Worm (Caenorhabditis elegans) whole organism, L4 larva: ENCODE results near the gene pacs-1.

Source experiments
- D1046.2 ChIP-seq: fragments of 200-800 bp; sonication (Bioruptor generic); IDR thresholded peaks from 2 replicates; pipeline ENCODE4 v1.3.6; 2022; ENCODE audit warnings: missing genetic modification characterization, missing compliant biosample characterization
- F10B5.3 ChIP-seq: sonication (generic microtip); optimal IDR thresholded peaks from 2 replicates; lab custom pipeline; 2016; ENCODE audit warnings: mild to moderate bottlenecking, missing genetic modification characterization, missing compliant biosample characterization
- R02D3.7 ChIP-seq: fragments of 150-350 bp; sonication (generic microtip); optimal IDR thresholded peaks from 3 replicates; lab custom pipeline; 2014; ENCODE audit warnings: missing biosample characterization, missing genetic modification characterization
- T20F7.1 ChIP-seq: fragments of 200-800 bp; sonication (Bioruptor generic); optimal IDR thresholded peaks from 2 replicates; lab custom pipeline; 2018; ENCODE audit warnings: mild to moderate bottlenecking, missing genetic modification characterization, missing compliant biosample characterization
- T26A8.4 ChIP-seq: fragments of 200-800 bp; sonication (Bioruptor generic); IDR thresholded peaks from 2 replicates; pipeline ENCODE4 v1.3.6; 2022; ENCODE audit warnings: missing genetic modification characterization, missing compliant biosample characterization
- ZK546.5 ChIP-seq, 2 experiments: sonication (generic microtip); optimal IDR thresholded peaks; 2 replicates each; lab custom pipeline; 2017; ENCODE audit warnings: missing biosample characterization in 2 of 2, missing genetic modification characterization in 2 of 2
- aha-1 ChIP-seq: fragments of 150-350 bp; peaks from one replicate; lab custom pipeline; 2014; ENCODE audit warnings: missing biosample characterization, missing genetic modification characterization
- ctbp-1 ChIP-seq: fragments of 200-800 bp; sonication (Bioruptor generic); IDR thresholded peaks from 2 replicates; pipeline ENCODE4 v1.3.6; 2022; ENCODE audit warnings: missing genetic modification reagents, missing genetic modification characterization, missing compliant biosample characterization
- daf-16 ChIP-seq, 3 experiments: sonication (generic microtip); optimal IDR thresholded peaks; 2 replicates each; lab custom pipeline; 2016 to 2017; ENCODE audit warnings: missing genetic modification characterization in 3 of 3, missing genetic modification reagents in 3 of 3, mild to moderate bottlenecking in 2 of 3, missing compliant biosample characterization in 2 of 3, missing biosample characterization in 1 of 3, moderate library complexity in 1 of 3
- daf-8 ChIP-seq: fragments of 200-800 bp; sonication (Bioruptor generic); IDR thresholded peaks from 2 replicates; pipeline ENCODE4 v1.3.6; 2022; ENCODE audit warnings: missing genetic modification characterization, missing compliant biosample characterization
- dmd-6 ChIP-seq: fragments of 200-800 bp; sonication (Bioruptor generic); IDR thresholded peaks from 2 replicates; pipeline ENCODE4 v1.3.6; 2022; ENCODE audit warnings: missing genetic modification reagents, missing genetic modification characterization, missing compliant biosample characterization
- dmd-9 ChIP-seq: fragments of 200-800 bp; sonication (Bioruptor generic); IDR thresholded peaks from 2 replicates; pipeline ENCODE4 v1.3.6; 2022; ENCODE audit warnings: missing genetic modification reagents, missing genetic modification characterization, missing compliant biosample characterization
- dpl-1 ChIP-seq: fragments of 150-350 bp; optimal IDR thresholded peaks from 2 replicates; lab custom pipeline; 2014; ENCODE audit warnings: missing biosample characterization, missing genetic modification reagents, missing genetic modification characterization
- dve-1 ChIP-seq: sonication (generic microtip); optimal IDR thresholded peaks from 2 replicates; lab custom pipeline; 2017; ENCODE audit warnings: antibody characterized with exemption, mild to moderate bottlenecking, missing genetic modification characterization, missing compliant biosample characterization; ENCODE audit not compliant: insufficient read depth
- gei-8 ChIP-seq: fragments of 200-800 bp; sonication (Bioruptor generic); optimal IDR thresholded peaks from 2 replicates; lab custom pipeline; 2018; ENCODE audit warnings: mild to moderate bottlenecking, missing genetic modification characterization, missing compliant biosample characterization
- hif-1 ChIP-seq, 2 experiments: sonication (generic microtip); optimal IDR thresholded peaks; 2 replicates each; lab custom pipeline; 2016 to 2017; ENCODE audit warnings: missing compliant biosample characterization in 2 of 2, missing genetic modification characterization in 2 of 2, missing genetic modification reagents in 2 of 2, missing genotype in 2 of 2, mild to moderate bottlenecking in 1 of 2
- hlh-11 ChIP-seq: fragments of 200-800 bp; sonication (Bioruptor generic); optimal IDR thresholded peaks from 2 replicates; lab custom pipeline; 2018; ENCODE audit warnings: mild to moderate bottlenecking, missing genetic modification characterization, missing compliant biosample characterization
- hlh-30 ChIP-seq: sonication (generic microtip); optimal IDR thresholded peaks from 2 replicates; lab custom pipeline; 2017; ENCODE audit warnings: antibody characterized with exemption, mild to moderate bottlenecking, missing genetic modification characterization, missing compliant biosample characterization; ENCODE audit not compliant: insufficient read depth
- hmg-1.1 ChIP-seq: fragments of 200-800 bp; sonication (Bioruptor generic); IDR thresholded peaks from 2 replicates; pipeline ENCODE4 v1.3.6; 2022; ENCODE audit warnings: missing genetic modification reagents, missing genetic modification characterization, missing compliant biosample characterization
- lin-15B ChIP-seq: fragments of 150-350 bp; sonication (generic microtip); optimal IDR thresholded peaks from 3 replicates; lab custom pipeline; 2014; ENCODE audit warnings: missing biosample characterization, missing genetic modification characterization
- lin-29 ChIP-seq: fragments of 200-800 bp; sonication (Bioruptor generic); IDR thresholded peaks from 2 replicates; pipeline ENCODE4 v1.3.6; 2022; ENCODE audit warnings: missing genetic modification reagents, missing genetic modification characterization, missing compliant biosample characterization
- lin-38 ChIP-seq: fragments of 200-800 bp; sonication (Bioruptor generic); IDR thresholded peaks from 2 replicates; pipeline ENCODE4 v1.3.6; 2022; ENCODE audit warnings: missing genetic modification reagents, missing genetic modification characterization, missing compliant biosample characterization
- lin-39 ChIP-seq: fragments of 150-350 bp; optimal IDR thresholded peaks from 2 replicates; lab custom pipeline; 2014; ENCODE audit warnings: missing biosample characterization, missing genetic modification reagents, missing genetic modification characterization
- lsy-2 ChIP-seq, 2 experiments: fragments of 150-350 bp in 1 of 2; sonication (generic microtip) in 1 of 2; optimal IDR thresholded peaks; 2 replicates each; lab custom pipeline; 2014 to 2017; ENCODE audit warnings: missing biosample characterization in 2 of 2, missing genetic modification characterization in 2 of 2
- madf-5 ChIP-seq, 2 experiments: fragments of 200-800 bp; sonication (Bioruptor generic); IDR thresholded peaks; 2 replicates each; pipeline ENCODE4 v1.3.6; 2022; ENCODE audit warnings: missing compliant biosample characterization in 2 of 2, missing genetic modification characterization in 2 of 2
- mdl-1 ChIP-seq, 2 experiments: fragments of 150-350 bp in 1 of 2; sonication (generic microtip) in 1 of 2; optimal IDR thresholded peaks; 2 replicates each; lab custom pipeline; 2014 to 2017; ENCODE audit warnings: missing biosample characterization in 2 of 2, missing genetic modification characterization in 2 of 2
- mep-1 ChIP-seq: fragments of 150-350 bp; sonication (generic microtip); optimal IDR thresholded peaks from 3 replicates; lab custom pipeline; 2014; ENCODE audit warnings: missing biosample characterization, missing genetic modification characterization
- mes-2 ChIP-seq: sonication (generic microtip); optimal IDR thresholded peaks from 2 replicates; lab custom pipeline; 2016; ENCODE audit warnings: missing genotype, mild to moderate bottlenecking, missing genetic modification characterization, missing compliant biosample characterization; ENCODE audit not compliant: poor library complexity, severe bottlenecking
- nhr-102 ChIP-seq: sonication (generic microtip); optimal IDR thresholded peaks from 2 replicates; lab custom pipeline; 2016; ENCODE audit warnings: mild to moderate bottlenecking, missing genetic modification characterization, moderate library complexity, missing compliant biosample characterization
- nhr-111 ChIP-seq: fragments of 200-800 bp; sonication (Bioruptor generic); optimal IDR thresholded peaks from 2 replicates; lab custom pipeline; 2018; ENCODE audit warnings: mild to moderate bottlenecking, missing genetic modification characterization, missing compliant biosample characterization
- nhr-28 ChIP-seq: fragments of 150-350 bp; optimal IDR thresholded peaks from 2 replicates; lab custom pipeline; 2014; ENCODE audit warnings: missing biosample characterization, missing genetic modification characterization
- nhr-42 ChIP-seq: fragments of 200-800 bp; sonication (Bioruptor generic); IDR thresholded peaks from 2 replicates; pipeline ENCODE4 v1.3.6; 2022; ENCODE audit warnings: missing genetic modification characterization, missing compliant biosample characterization
- nhr-48 ChIP-seq: sonication (generic microtip); optimal IDR thresholded peaks from 2 replicates; lab custom pipeline; 2016; ENCODE audit warnings: mild to moderate bottlenecking, missing genetic modification characterization, missing compliant biosample characterization
- nhr-77 ChIP-seq: fragments of 150-350 bp; optimal IDR thresholded peaks from 2 replicates; lab custom pipeline; 2014; ENCODE audit warnings: missing biosample characterization, missing genetic modification characterization
- php-3 ChIP-seq: fragments of 200-800 bp; sonication (Bioruptor generic); IDR thresholded peaks from 2 replicates; pipeline ENCODE4 v1.3.6; 2022; ENCODE audit warnings: missing genetic modification reagents, missing genetic modification characterization, missing compliant biosample characterization
- pqm-1 ChIP-seq: sonication (generic microtip); optimal IDR thresholded peaks from 2 replicates; lab custom pipeline; 2017; ENCODE audit warnings: missing biosample characterization, missing genetic modification characterization
- tag-97 ChIP-seq: fragments of 200-800 bp; sonication (Bioruptor generic); IDR thresholded peaks from 2 replicates; pipeline ENCODE4 v1.3.6; 2022; ENCODE audit warnings: missing genetic modification characterization, missing compliant biosample characterization
- unc-39 ChIP-seq: sonication (generic microtip); optimal IDR thresholded peaks from 2 replicates; lab custom pipeline; 2017; ENCODE audit warnings: missing biosample characterization, missing genetic modification characterization
- unc-62 ChIP-seq, 3 experiments: fragments of 150-350 bp in 1 of 3; sonication (generic microtip); optimal IDR thresholded peaks in 2 of 3; peaks in 1 of 3; 1 replicate in 1 of 3; 2 replicates in 2 of 3; lab custom pipeline; 2014 to 2017; ENCODE audit warnings: missing biosample characterization in 3 of 3, missing genetic modification characterization in 3 of 3, missing genetic modification reagents in 3 of 3, missing genotype in 1 of 3
- zip-2 ChIP-seq: fragments of 150-350 bp; optimal IDR thresholded peaks from 2 replicates; lab custom pipeline; 2014; ENCODE audit warnings: missing biosample characterization, missing genetic modification characterization
- ztf-7 ChIP-seq: fragments of 150-350 bp; optimal IDR thresholded peaks from 2 replicates; lab custom pipeline; 2014; ENCODE audit warnings: missing biosample characterization, missing genetic modification characterization

The pacs-1 gene

DNA sequence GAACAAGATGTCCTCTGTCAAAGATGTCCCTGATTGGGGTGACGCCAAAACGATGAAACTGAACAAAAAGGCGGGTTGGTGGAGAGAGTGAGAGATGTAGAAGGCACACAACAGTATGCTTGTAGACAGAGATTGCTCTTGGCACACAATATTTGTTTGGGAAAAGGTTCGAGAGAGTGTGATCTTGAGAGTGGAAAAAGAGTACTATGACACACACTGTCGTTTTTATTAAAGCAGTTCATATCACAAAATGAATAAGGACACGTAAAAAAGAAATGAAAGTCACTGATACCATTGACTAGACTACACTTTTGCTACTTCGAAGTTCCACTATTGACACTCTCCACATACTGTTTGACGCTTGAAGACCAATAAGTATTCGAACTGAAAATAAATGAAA is 38.4 kb upstream of the pacs-1 start (continued):
- TF ChIP-seq nhr-28 (tag; lab: Kevin White, UChicago), result peak; percentile 80
- peak; percentile 82 for TF ChIP-seq hlh-11 (tag; lab: Kevin White, UChicago)
- no peak for TF ChIP-seq ctbp-1
- TF ChIP-seq T20F7.1, result no peak
- TF ChIP-seq nhr-48, result peak; percentile 72
- TF ChIP-seq mep-1 (tag; lab: Kevin White, UChicago), result peak; percentile 6
- no peak for TF ChIP-seq daf-8 (GFP tag; lab: Robert Waterston, UW)

DNA sequence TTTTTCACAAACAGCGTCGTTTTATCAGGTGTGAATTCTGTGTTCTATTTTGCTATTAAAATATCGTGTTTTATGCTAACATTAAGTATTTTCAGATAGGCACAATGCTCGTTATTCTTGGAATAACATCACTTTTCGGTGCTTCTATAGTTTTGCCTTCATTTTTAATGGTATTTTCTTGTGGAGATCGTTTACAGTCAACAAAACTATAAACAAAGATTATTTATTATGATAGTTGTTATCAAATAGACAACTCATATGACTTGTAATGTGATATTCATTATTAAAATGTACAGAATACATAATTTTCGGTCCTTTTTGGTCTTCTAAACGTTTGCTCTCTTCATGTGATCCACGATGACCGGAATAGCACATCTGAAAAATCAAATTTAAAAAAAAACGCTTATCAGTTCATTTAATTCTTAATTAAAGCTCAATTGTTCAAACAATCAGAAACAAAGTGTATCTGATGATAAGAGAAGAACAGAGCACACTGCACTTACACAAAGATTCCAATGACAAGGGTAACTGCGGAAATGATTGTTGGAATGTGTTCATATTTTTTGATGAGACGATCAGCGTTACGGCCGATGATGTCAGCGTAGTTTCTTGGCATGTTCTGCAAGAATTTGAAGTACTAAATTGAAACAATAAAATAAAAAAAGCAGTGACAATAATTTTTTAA is 37.1 kb upstream of the pacs-1 start, which contains the start of gene F07C3.9:
F07C3.9 (minus strand) TSS at position 635 of the 685 bp plus-strand sequence.
- TF ChIP-seq lsy-2 (tag; optimal IDR thresholded peaks at IDR 0.05; lab: Kevin White, UChicago), result peak in 1 of 2 experiments; percentile 26
- peak; percentile 82 for TF ChIP-seq pqm-1 (tag; lab: Kevin White, UChicago)
- TF ChIP-seq hif-1 (tag; optimal IDR thresholded peaks at IDR 0.05; lab: Kevin White, UChicago), result peak in 1 of 2 experiments; percentile 16
- no peak for TF ChIP-seq D1046.2
- no peak for TF ChIP-seq T26A8.4 (GFP tag; lab: Robert Waterston, UW)
- TF ChIP-seq daf-16 (GFP tag; optimal IDR thresholded peaks at IDR 0.05; lab: Kevin White, UChicago), result no peak
- TF ChIP-seq daf-16 (tag; optimal IDR thresholded peaks at IDR 0.05; lab: Kevin White, UChicago), result peak; percentile 91
- no peak for TF ChIP-seq zip-2 (tag; lab: Kevin White, UChicago)
- peak; percentile 52 for TF ChIP-seq nhr-28 (tag; lab: Kevin White, UChicago)
- peak; percentile 6 for TF ChIP-seq ztf-7 (tag; lab: Kevin White, UChicago)
- TF ChIP-seq unc-62 (GFP tag; optimal IDR thresholded peaks at IDR 0.05 in 1 of 2; lab: Kevin White, UChicago), result no peak
- TF ChIP-seq unc-62 (tag; optimal IDR thresholded peaks at IDR 0.05; lab: Kevin White, UChicago), result no peak
- TF ChIP-seq lin-38, result no peak
- TF ChIP-seq nhr-48, result peak; percentile 41
- no peak for TF ChIP-seq nhr-42
- no peak for TF ChIP-seq nhr-102
- TF ChIP-seq dve-1 (tag; lab: Kevin White, UChicago), result peak; percentile 57
- no peak; the same call in none of the 2 replicates for TF ChIP-seq dmd-6 (GFP tag; lab: Robert Waterston, UW)
- TF ChIP-seq php-3 (GFP tag; lab: Robert Waterston, UW), result peak; percentile 81
- TF ChIP-seq hlh-11 (tag; lab: Kevin White, UChicago), result peak; percentile 48

ce11 chrV:9249932-9250331 is 32.9 kb upstream of the pacs-1 start, which contains the start of gene ptd-2:
Gene ptd-2, plus strand, starts transcription at chrV:9250232.
- no peak for TF ChIP-seq R02D3.7
- no peak for TF ChIP-seq mep-1 (tag; lab: Kevin White, UChicago)

DNA sequence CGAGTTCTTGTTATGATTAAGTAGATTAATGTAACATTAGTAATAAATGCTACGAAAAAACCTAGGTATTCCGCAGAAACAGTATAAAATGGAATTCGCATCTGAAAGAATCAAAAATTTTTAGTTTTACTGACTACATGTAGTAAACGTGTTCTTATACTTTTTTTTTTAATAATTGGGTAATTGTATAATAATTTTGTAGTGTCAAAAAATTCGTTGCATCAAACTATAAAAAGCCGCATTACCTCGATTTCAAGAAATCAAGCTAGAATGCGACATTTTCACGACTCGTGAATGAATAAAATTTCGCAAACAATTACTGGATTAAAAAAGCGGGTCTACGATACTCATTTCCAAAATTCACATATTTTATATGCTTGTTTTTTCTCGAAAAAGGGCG is 32.1 kb upstream of the pacs-1 start, which contains the start of gene str-94:
str-94 (minus strand) TSS at position 101 of the 400 bp plus-strand sequence.
- TF ChIP-seq aha-1 (tag; lab: Kevin White, UChicago), result peak; percentile 39
- no peak for TF ChIP-seq gei-8 (GFP tag; lab: Kevin White, UChicago)
- TF ChIP-seq nhr-102, result no peak

ce11 chrV:9247416-9247815 is 30.4 kb upstream of the pacs-1 start:
- TF ChIP-seq mdl-1 (tag; optimal IDR thresholded peaks at IDR 0.05; lab: Kevin White, UChicago) (peak in 1 of 2 experiments; percentile 25), F10B5.3 (tag; lab: Kevin White, UChicago) (no peak), dmd-9 (no peak), daf-8 (GFP tag; lab: Robert Waterston, UW) (no peak), madf-5 (GFP tag; IDR thresholded peaks at IDR 0.05; lab: Robert Waterston, UW) (no peak), lin-39 (no peak), mep-1 (tag; lab: Kevin White, UChicago) (no peak), ZK546.5 (tag; optimal IDR thresholded peaks at IDR 0.05; lab: Kevin White, UChicago) (no peak), dpl-1 (GFP tag; lab: Kevin White, UChicago) (no peak), D1046.2 (no peak), lsy-2 (tag; optimal IDR thresholded peaks at IDR 0.05; lab: Kevin White, UChicago) (peak in 1 of 2 experiments; percentile 28), mes-2 (tag; lab: Kevin White, UChicago) (no peak), nhr-77 (no peak), lin-15B (tag; lab: Kevin White, UChicago) (no peak), lin-29 (GFP tag; lab: Robert Waterston, UW) (no peak), nhr-111 (GFP tag; lab: Kevin White, UChicago) (no peak), hlh-30 (tag; lab: Kevin White, UChicago) (peak; percentile 52), unc-39 (no peak), tag-97 (GFP tag; lab: Robert Waterston, UW) (no peak), hmg-1.1 (peak; percentile 47; the same call in 1 of the 2 replicates), hlh-11 (tag; lab: Kevin White, UChicago) (peak; percentile 52)
